Worm (Caenorhabditis elegans) whole organism, L3 larva: ENCODE measurements around the gene ZK1098.11.

Experiments
- R02D3.7 ChIP-seq: fragments of 150-350 bp; optimal IDR thresholded peaks from 2 replicates; lab custom pipeline; 2014; ENCODE audit warnings: missing biosample characterization, missing genetic modification characterization
- ZK546.5 ChIP-seq: sonication (generic microtip); optimal IDR thresholded peaks from 2 replicates; lab custom pipeline; 2017; ENCODE audit warnings: missing biosample characterization, missing genetic modification characterization
- ama-1 ChIP-seq: fragments of 150-350 bp; optimal IDR thresholded peaks from 2 replicates; lab custom pipeline; 2018
- ceh-16 ChIP-seq: sonication (generic microtip); optimal IDR thresholded peaks from 2 replicates; lab custom pipeline; 2017; ENCODE audit warnings: missing biosample characterization, missing genetic modification characterization
- ceh-28 ChIP-seq: fragments of 150-350 bp; optimal IDR thresholded peaks from 2 replicates; lab custom pipeline; 2014; ENCODE audit warnings: missing biosample characterization, missing genetic modification reagents, missing genetic modification characterization
- ceh-82 ChIP-seq: fragments of 150-350 bp; optimal IDR thresholded peaks from 2 replicates; lab custom pipeline; 2014; ENCODE audit warnings: missing biosample characterization, missing genetic modification characterization
- ceh-9 ChIP-seq: sonication (generic microtip); optimal IDR thresholded peaks from 2 replicates; lab custom pipeline; 2018; ENCODE audit warnings: missing biosample characterization, missing genetic modification characterization
- daf-12 ChIP-seq: fragments of 150-350 bp; optimal IDR thresholded peaks from 2 replicates; lab custom pipeline; 2014; ENCODE audit warnings: missing biosample characterization, missing genetic modification reagents, missing genetic modification characterization
- egl-5 ChIP-seq: fragments of 150-350 bp; optimal IDR thresholded peaks from 2 replicates; lab custom pipeline; 2017; ENCODE audit warnings: missing biosample characterization, missing genetic modification reagents, missing genetic modification characterization, inconsistent platforms
- elt-1 ChIP-seq: fragments of 150-350 bp; optimal IDR thresholded peaks from 2 replicates; lab custom pipeline; 2014; ENCODE audit warnings: missing biosample characterization, missing genetic modification characterization
- elt-2 ChIP-seq: sonication (generic microtip); optimal IDR thresholded peaks from 2 replicates; lab custom pipeline; 2016; ENCODE audit warnings: missing genetic modification reagents, mild to moderate bottlenecking, missing genetic modification characterization, missing compliant biosample characterization
- elt-3 ChIP-seq, 3 experiments: fragments of 150-350 bp in 1 of 3; sonication (generic microtip) in 2 of 3; optimal IDR thresholded peaks; 2 replicates in 2 of 3; 4 replicates in 1 of 3; lab custom pipeline; 2014 to 2017; ENCODE audit warnings: missing biosample characterization in 3 of 3, missing genetic modification characterization in 3 of 3
- eor-1 ChIP-seq, 2 experiments: fragments of 150-350 bp; optimal IDR thresholded peaks; 2 replicates each; lab custom pipeline; 2014 to 2018; ENCODE audit warnings: missing biosample characterization in 2 of 2, missing genetic modification characterization in 2 of 2
- fkh-10 ChIP-seq: sonication (generic microtip); optimal IDR thresholded peaks from 2 replicates; lab custom pipeline; 2017; ENCODE audit warnings: missing biosample characterization, missing genetic modification reagents, missing genetic modification characterization
- fkh-2 ChIP-seq: fragments of 150-350 bp; optimal IDR thresholded peaks from 2 replicates; lab custom pipeline; 2014; ENCODE audit warnings: missing biosample characterization, missing genetic modification reagents, missing genetic modification characterization
- hmg-11 ChIP-seq: sonication (generic microtip); optimal IDR thresholded peaks from 2 replicates; lab custom pipeline; 2016; ENCODE audit warnings: missing genetic modification characterization, missing compliant biosample characterization
- jun-1 ChIP-seq: fragments of 150-350 bp; optimal IDR thresholded peaks from 2 replicates; lab custom pipeline; 2014; ENCODE audit warnings: missing biosample characterization, missing genetic modification reagents, missing genetic modification characterization
- lin-15B ChIP-seq: fragments of 150-350 bp; optimal IDR thresholded peaks from 2 replicates; lab custom pipeline; 2014; ENCODE audit warnings: missing biosample characterization, missing genetic modification characterization
- lin-39 ChIP-seq: fragments of 150-350 bp; optimal IDR thresholded peaks from 2 replicates; lab custom pipeline; 2018; ENCODE audit warnings: missing biosample characterization, missing genetic modification reagents, missing genetic modification characterization
- lsy-12 ChIP-seq: sonication (generic microtip); optimal IDR thresholded peaks from 2 replicates; lab custom pipeline; 2016; ENCODE audit warnings: mild to moderate bottlenecking, missing genetic modification characterization, missing compliant biosample characterization
- mdl-1 ChIP-seq: fragments of 150-350 bp; optimal IDR thresholded peaks from 2 replicates; lab custom pipeline; 2014; ENCODE audit warnings: missing biosample characterization, missing genetic modification characterization
- mml-1 ChIP-seq: fragments of 150-350 bp; sonication (generic microtip); optimal IDR thresholded peaks from 3 replicates; lab custom pipeline; 2014; ENCODE audit warnings: missing biosample characterization, missing genetic modification characterization
- nfya-1 ChIP-seq: sonication (generic microtip); optimal IDR thresholded peaks from 2 replicates; lab custom pipeline; 2017; ENCODE audit warnings: missing genetic modification characterization, mild to moderate bottlenecking, missing compliant biosample characterization, antibody characterized with exemption, moderate library complexity; ENCODE audit not compliant: insufficient read depth
- nhr-12 ChIP-seq: fragments of 150-350 bp; optimal IDR thresholded peaks from 2 replicates; lab custom pipeline; 2014; ENCODE audit warnings: missing biosample characterization, missing genetic modification characterization
- nhr-23 ChIP-seq: fragments of 150-350 bp; optimal IDR thresholded peaks from 2 replicates; lab custom pipeline; 2014; ENCODE audit warnings: missing biosample characterization, missing genetic modification reagents, missing genetic modification characterization
- nhr-28 ChIP-seq: fragments of 150-350 bp; optimal IDR thresholded peaks from 2 replicates; lab custom pipeline; 2014; ENCODE audit warnings: missing biosample characterization, missing genetic modification characterization
- nhr-43 ChIP-seq: sonication (generic microtip); optimal IDR thresholded peaks from 2 replicates; lab custom pipeline; 2016; ENCODE audit warnings: mild to moderate bottlenecking, missing genetic modification characterization, missing compliant biosample characterization; ENCODE audit not compliant: poor library complexity, severe bottlenecking
- nhr-67 ChIP-seq: fragments of 150-350 bp; optimal IDR thresholded peaks from 2 replicates; lab custom pipeline; 2014; ENCODE audit warnings: missing biosample characterization, missing genetic modification characterization
- nhr-76 ChIP-seq: fragments of 150-350 bp; sonication (generic microtip); optimal IDR thresholded peaks from 5 replicates; lab custom pipeline; 2014; ENCODE audit warnings: missing biosample characterization, missing genetic modification characterization
- nhr-77 ChIP-seq: fragments of 150-350 bp; optimal IDR thresholded peaks from 2 replicates; lab custom pipeline; 2014; ENCODE audit warnings: missing biosample characterization, missing genetic modification characterization
- pqm-1 ChIP-seq: fragments of 150-350 bp; optimal IDR thresholded peaks from 2 replicates; lab custom pipeline; 2017; ENCODE audit warnings: missing biosample characterization, missing genetic modification characterization, inconsistent platforms
- sea-2 ChIP-seq: fragments of 150-350 bp; sonication (generic microtip); optimal IDR thresholded peaks from 4 replicates; lab custom pipeline; 2014; ENCODE audit warnings: missing biosample characterization, missing genetic modification reagents, missing genetic modification characterization
- skn-1 ChIP-seq: fragments of 150-350 bp; optimal IDR thresholded peaks from 2 replicates; lab custom pipeline; 2014; ENCODE audit warnings: missing biosample characterization, missing genetic modification characterization
- snpc-4 ChIP-seq: fragments of 150-350 bp; optimal IDR thresholded peaks from 2 replicates; lab custom pipeline; 2014; ENCODE audit warnings: missing biosample characterization, missing genetic modification characterization
- tbx-2 ChIP-seq: sonication (generic microtip); optimal IDR thresholded peaks from 2 replicates; lab custom pipeline; 2016; ENCODE audit warnings: mild to moderate bottlenecking, missing genetic modification characterization, missing compliant biosample characterization
- unc-39 ChIP-seq: sonication (generic microtip); optimal IDR thresholded peaks from 4 replicates; lab custom pipeline; 2017; ENCODE audit warnings: missing biosample characterization, missing genetic modification characterization
- unc-62 ChIP-seq: fragments of 150-350 bp; sonication (generic microtip); optimal IDR thresholded peaks from 4 replicates; lab custom pipeline; 2014; ENCODE audit warnings: missing biosample characterization, missing genetic modification reagents, missing genetic modification characterization
- zag-1 ChIP-seq: fragments of 150-350 bp; optimal IDR thresholded peaks from 2 replicates; lab custom pipeline; 2014; ENCODE audit warnings: missing biosample characterization, missing genetic modification characterization
- ztf-11 ChIP-seq: fragments of 150-350 bp; optimal IDR thresholded peaks from 2 replicates; lab custom pipeline; 2014; ENCODE audit warnings: missing biosample characterization, missing genetic modification characterization
- ztf-4 ChIP-seq: fragments of 150-350 bp; optimal IDR thresholded peaks from 2 replicates; lab custom pipeline; 2014; ENCODE audit warnings: missing biosample characterization, missing genetic modification characterization

ZK1098.11 gene

DNA sequence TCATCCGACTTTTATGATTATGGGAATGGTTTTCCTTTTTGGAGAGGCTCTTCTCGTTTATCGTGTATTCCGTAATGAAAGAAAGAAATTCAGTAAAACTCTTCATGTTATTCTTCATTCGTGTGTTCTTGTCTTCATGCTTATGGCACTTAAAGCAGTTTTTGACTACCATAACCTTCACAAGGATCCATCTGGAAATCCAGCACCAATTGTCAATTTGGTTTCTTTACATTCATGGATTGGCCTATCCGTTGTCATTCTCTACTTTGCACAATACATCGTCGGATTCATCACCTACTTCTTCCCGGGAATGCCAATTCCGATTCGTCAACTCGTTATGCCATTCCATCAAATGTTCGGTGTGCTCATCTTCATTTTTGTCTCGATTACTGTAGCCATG, 44.7 kb upstream of the ZK1098.11 start:
- no peak for TF ChIP-seq unc-62 (GFP tag; lab: Kevin White, UChicago)
- no peak for TF ChIP-seq elt-3 (tag; optimal IDR thresholded peaks at IDR 0.05; lab: Kevin White, UChicago)
- TF ChIP-seq lin-15B (tag; lab: Kevin White, UChicago), result no peak
- no peak for TF ChIP-seq pqm-1 (tag; lab: Kevin White, UChicago)
- no peak for TF ChIP-seq unc-39 (tag; lab: Kevin White, UChicago)

- TF ChIP-seq unc-39 (tag; lab: Kevin White, UChicago) (no peak), ceh-9 (tag; lab: Kevin White, UChicago) (no peak), nhr-77 (tag; lab: Kevin White, UChicago) (no peak), nhr-76 (no peak), ceh-28 (tag; lab: Kevin White, UChicago) (no peak), elt-2 (tag; lab: Kevin White, UChicago) (no peak), lin-39 (tag; lab: Kevin White, UChicago) (no peak), ZK546.5 (tag; lab: Kevin White, UChicago) (no peak), fkh-2 (tag; lab: Kevin White, UChicago) (no peak), nfya-1 (tag; lab: Kevin White, UChicago) (no peak), nhr-12 (tag; lab: Kevin White, UChicago) (no peak), sea-2 (no peak), ztf-11 (no peak), nhr-43 (tag; lab: Kevin White, UChicago) (no peak), ceh-16 (tag; lab: Kevin White, UChicago) (no peak), ceh-82 (tag; lab: Kevin White, UChicago) (no peak), daf-12 (tag; lab: Kevin White, UChicago) (no peak)
- TF ChIP-seq, all 47 proteins: peak for 0
Measured at ce11 chrIII:9513006-9513405, 43.4 kb upstream of the ZK1098.11 start.

DNA sequence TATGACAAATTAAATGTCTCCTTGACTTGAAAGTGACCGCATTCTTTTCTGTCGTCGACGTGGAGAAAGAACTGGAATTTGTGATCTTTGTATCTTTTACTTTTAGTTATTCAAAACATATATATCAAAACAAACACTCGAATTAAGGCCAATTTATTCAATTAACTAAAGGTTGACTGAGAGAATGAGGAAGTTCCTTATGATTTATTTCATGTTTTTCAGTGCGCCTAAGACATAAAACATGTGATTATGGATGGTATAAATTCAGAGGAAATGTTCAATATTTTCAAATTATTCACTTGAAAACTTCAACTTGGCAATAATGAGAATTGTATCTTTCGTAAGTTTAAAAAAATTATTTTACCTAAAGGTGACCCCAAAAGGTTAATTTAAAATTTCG, 42.8 kb upstream of the ZK1098.11 start, which contains the start of gene F55H2.8:
Gene F55H2.8, plus strand, starts transcription at position 301 of the 400 bp plus-strand sequence.
- TF ChIP-seq sea-2 (no peak), nhr-23 (tag; lab: Kevin White, UChicago) (peak; percentile 17)

- TF ChIP-seq pqm-1 (tag; lab: Kevin White, UChicago) (no peak), elt-2 (tag; lab: Kevin White, UChicago) (no peak)
Measured at ce11 chrIII:9516148-9516547, 40.3 kb upstream of the ZK1098.11 start, which contains the start of gene F55H2.7. F55H2.7 (minus strand) TSS chrIII:9516248.

DNA sequence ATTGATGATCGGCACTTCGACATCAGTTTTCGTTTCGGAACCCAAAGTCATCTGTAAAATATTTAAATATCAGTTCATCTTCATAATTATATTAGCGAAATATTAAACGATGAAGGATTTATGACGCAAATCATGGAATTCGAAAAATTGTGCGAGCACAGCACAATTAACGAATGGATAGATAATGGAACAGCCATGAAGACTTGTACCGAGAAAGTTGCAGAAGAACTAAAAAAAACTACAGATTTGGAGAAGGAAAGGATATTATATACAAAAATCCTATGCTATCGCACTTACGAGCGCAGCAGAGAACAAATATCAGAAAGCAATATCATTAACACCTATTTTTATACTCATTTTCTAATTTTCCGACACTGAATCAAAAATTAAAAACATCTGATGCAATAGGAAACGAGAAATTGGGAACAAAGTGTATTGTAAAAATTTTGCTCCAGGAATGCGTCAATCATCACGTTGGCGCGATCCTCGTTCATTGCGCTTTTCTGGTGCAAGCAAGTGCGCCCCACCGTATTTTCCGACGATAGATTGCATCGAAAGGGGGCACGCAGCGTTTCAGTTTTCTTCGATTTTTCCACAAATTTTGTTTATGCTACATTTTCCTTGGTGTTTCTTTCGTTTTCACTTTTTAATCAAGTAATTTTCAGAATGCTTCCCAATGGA, 34.9 kb upstream of the ZK1098.11 start, which contains the start of the genes clu-1 and prp-40:
Gene clu-1, minus strand, starts transcription at position 51 of the 681 bp plus-strand sequence.
Gene prp-40, plus strand, starts transcription at position 666 of the 681 bp plus-strand sequence.
- TF ChIP-seq ceh-82 (tag; lab: Kevin White, UChicago) (peak; percentile 57), R02D3.7 (tag; lab: Kevin White, UChicago) (peak; percentile 77), nhr-28 (no peak), zag-1 (tag; lab: Kevin White, UChicago) (peak; percentile 35), daf-12 (tag; lab: Kevin White, UChicago) (no peak), unc-39 (tag; lab: Kevin White, UChicago) (no peak), ztf-4 (tag; lab: Kevin White, UChicago) (peak; percentile 50), nhr-67 (tag; lab: Kevin White, UChicago) (no peak), fkh-2 (tag; lab: Kevin White, UChicago) (no peak), nhr-12 (tag; lab: Kevin White, UChicago) (no peak), sea-2 (no peak), elt-2 (tag; lab: Kevin White, UChicago) (peak; percentile 69), mml-1 (tag; lab: Kevin White, UChicago) (no peak), nhr-76 (no peak), lin-39 (tag; lab: Kevin White, UChicago) (peak; percentile 90), lsy-12 (tag; lab: Kevin White, UChicago) (peak; percentile 80), ZK546.5 (tag; lab: Kevin White, UChicago) (no peak), lin-15B (tag; lab: Kevin White, UChicago) (peak; percentile 98), pqm-1 (tag; lab: Kevin White, UChicago) (peak; percentile 74), hmg-11 (peak; percentile 83), mdl-1 (no peak), nhr-43 (tag; lab: Kevin White, UChicago) (peak; percentile 75), ama-1 (lab: Kevin White, UChicago) (no peak), elt-1 (tag; lab: Kevin White, UChicago) (peak; percentile 36), egl-5 (tag; lab: Kevin White, UChicago) (peak; percentile 72), eor-1 (tag; optimal IDR thresholded peaks at IDR 0.05; lab: Kevin White, UChicago) (no peak), nhr-77 (tag; lab: Kevin White, UChicago) (no peak), ceh-9 (tag; lab: Kevin White, UChicago) (no peak), tbx-2 (tag; lab: Kevin White, UChicago) (peak; percentile 62), skn-1 (peak; percentile 56), fkh-10 (GFP tag; lab: Kevin White, UChicago) (peak; percentile 69), elt-3 (tag; optimal IDR thresholded peaks at IDR 0.05; lab: Kevin White, UChicago) (no peak), ceh-16 (tag; lab: Kevin White, UChicago) (no peak), snpc-4 (tag; lab: Kevin White, UChicago) (peak; percentile 90), nfya-1 (tag; lab: Kevin White, UChicago) (peak; percentile 91), jun-1 (tag; lab: Kevin White, UChicago) (peak; percentile 80), ztf-11 (no peak)
